Fruit fly (Drosophila melanogaster) whole organism, embryonic: Measurements from ENCODE around the gene mask.

Experiments
- BtbVII ChIP-seq: fragments of 200-800 bp; sonication (Bioruptor generic); optimal IDR thresholded peaks from 3 replicates; lab custom pipeline; 2017; ENCODE audit warnings: missing biosample characterization, mild to moderate bottlenecking, missing genetic modification characterization
- CG11695 ChIP-seq: fragments of 200-800 bp; sonication (Bioruptor generic); IDR thresholded peaks from 3 replicates; pipeline ENCODE4 v1.3.6; 2022; ENCODE audit warnings: missing biosample characterization, missing genetic modification characterization
- CG12155 ChIP-seq: fragments of 200-800 bp; sonication (Bioruptor generic); optimal IDR thresholded peaks from 3 replicates; lab custom pipeline; 2016; ENCODE audit warnings: missing biosample characterization, missing genetic modification characterization
- CG14860 ChIP-seq: fragments of 200-800 bp; sonication (Bioruptor generic); IDR thresholded peaks from 3 replicates; pipeline ENCODE4 v1.3.6; 2022; ENCODE audit warnings: missing biosample characterization, missing genetic modification characterization; ENCODE audit not compliant: partially characterized antibody
- CG15269 ChIP-seq: fragments of 200-800 bp; sonication (Bioruptor generic); optimal IDR thresholded peaks from 2 replicates; lab custom pipeline; 2018; ENCODE audit warnings: missing biosample characterization, mild to moderate bottlenecking, missing genetic modification characterization, moderate library complexity
- CG1603 ChIP-seq: fragments of 200-800 bp; sonication (Bioruptor generic); optimal IDR thresholded peaks from 2 replicates; lab custom pipeline; 2019; ENCODE audit warnings: missing biosample characterization, mild to moderate bottlenecking, missing genetic modification characterization, moderate library complexity
- CG16815 ChIP-seq: fragments of 200-800 bp; sonication (Bioruptor generic); optimal IDR thresholded peaks from 3 replicates; lab custom pipeline; 2017; ENCODE audit warnings: missing biosample characterization, mild to moderate bottlenecking, missing genetic modification characterization
- CG17912 ChIP-seq: fragments of 200-800 bp; sonication (Bioruptor generic); optimal IDR thresholded peaks from 2 replicates; lab custom pipeline; 2018; ENCODE audit warnings: missing biosample characterization, mild to moderate bottlenecking, missing genetic modification characterization
- CG18619 ChIP-seq: fragments of 200-800 bp; sonication (Bioruptor generic); optimal IDR thresholded peaks from 3 replicates; lab custom pipeline; 2017; ENCODE audit warnings: missing biosample characterization, mild to moderate bottlenecking, missing genetic modification characterization
- CG2712 ChIP-seq: fragments of 200-800 bp; optimal IDR thresholded peaks from 3 replicates; lab custom pipeline; 2019; ENCODE audit warnings: missing biosample characterization, mild to moderate bottlenecking, missing genetic modification characterization, moderate library complexity
- CG31365 ChIP-seq: fragments of 200-800 bp; sonication (Bioruptor generic); optimal IDR thresholded peaks from 2 replicates; lab custom pipeline; 2018; ENCODE audit warnings: missing biosample characterization, mild to moderate bottlenecking, missing genetic modification characterization
- CG32532 ChIP-seq: fragments of 200-800 bp; sonication (Bioruptor generic); IDR thresholded peaks from 2 replicates; pipeline ENCODE4 v1.3.6; 2022; ENCODE audit warnings: missing biosample characterization, missing genetic modification characterization
- CG3726 ChIP-seq: fragments of 200-800 bp; sonication (Bioruptor generic); IDR thresholded peaks from 3 replicates; pipeline ENCODE4, ENCODE4 v1.3.6; 2022; ENCODE audit warnings: missing biosample characterization, missing genetic modification characterization
- CG3847 ChIP-seq: fragments of 200-800 bp; sonication (Bioruptor generic); IDR thresholded peaks from 2 replicates; pipeline ENCODE4 v1.3.6; 2022; ENCODE audit warnings: missing biosample characterization, missing genetic modification characterization
- CG5953 ChIP-seq: fragments of 200-800 bp; sonication (Bioruptor generic); IDR thresholded peaks from 2 replicates; pipeline ENCODE4 v1.3.6; 2022; ENCODE audit warnings: missing biosample characterization, missing genetic modification characterization
- CG6689 ChIP-seq: fragments of 200-800 bp; sonication (Bioruptor generic); IDR thresholded peaks from 2 replicates; pipeline ENCODE4 v1.3.6; 2022; ENCODE audit warnings: missing biosample characterization, missing genetic modification characterization
- CG9437 ChIP-seq: fragments of 200-800 bp; sonication (Bioruptor generic); optimal IDR thresholded peaks from 2 replicates; lab custom pipeline; 2018; ENCODE audit warnings: missing biosample characterization, mild to moderate bottlenecking, missing genetic modification characterization
- CG9797 ChIP-seq: fragments of 200-800 bp; sonication (Bioruptor generic); optimal IDR thresholded peaks from 3 replicates; lab custom pipeline; 2018; ENCODE audit warnings: missing biosample characterization, mild to moderate bottlenecking, missing genetic modification characterization
- CoRest ChIP-seq: fragments of 200-800 bp; sonication (Bioruptor generic); optimal IDR thresholded peaks from 3 replicates; lab custom pipeline; 2018; ENCODE audit warnings: missing biosample characterization, mild to moderate bottlenecking, missing genetic modification characterization, moderate library complexity
- D19B ChIP-seq: fragments of 200-800 bp; sonication (Bioruptor generic); optimal IDR thresholded peaks from 2 replicates; lab custom pipeline; 2017; ENCODE audit warnings: missing biosample characterization, mild to moderate bottlenecking, missing genetic modification characterization
- Dad ChIP-seq: fragments of 200-800 bp; sonication (Bioruptor generic); optimal IDR thresholded peaks from 3 replicates; lab custom pipeline; 2016; ENCODE audit warnings: missing biosample characterization, missing genetic modification characterization
- Gsc ChIP-seq: fragments of 200-800 bp; sonication (Bioruptor generic); IDR thresholded peaks from 2 replicates; pipeline ENCODE4 v1.3.6; 2022; ENCODE audit warnings: missing biosample characterization, missing genetic modification characterization
- HmgD ChIP-seq: fragments of 200-800 bp; sonication (Bioruptor generic); optimal IDR thresholded peaks from 3 replicates; lab custom pipeline; 2016; ENCODE audit warnings: missing biosample characterization, missing genetic modification characterization
- Oaz ChIP-seq: fragments of 200-800 bp; sonication (Bioruptor generic); IDR thresholded peaks from 2 replicates; pipeline ENCODE4 v1.3.6; 2022; ENCODE audit warnings: missing biosample characterization, missing genetic modification characterization
- Ravus ChIP-seq: fragments of 200-800 bp; sonication (Bioruptor generic); IDR thresholded peaks from 2 replicates; pipeline ENCODE4 v1.3.6; 2022; ENCODE audit warnings: missing biosample characterization, missing genetic modification characterization
- Taf1 ChIP-seq: fragments of 200-800 bp; sonication (Bioruptor generic); IDR thresholded peaks from 2 replicates; pipeline ENCODE4 v1.3.6; 2022; ENCODE audit warnings: missing biosample characterization, missing genetic modification characterization
- Usf ChIP-seq: fragments of 200-800 bp; sonication (Bioruptor generic); optimal IDR thresholded peaks from 2 replicates; lab custom pipeline; 2017; ENCODE audit warnings: missing genotype, missing biosample characterization, missing genetic modification characterization
- Vsx1 ChIP-seq: fragments of 200-800 bp; sonication (Bioruptor generic); optimal IDR thresholded peaks from 2 replicates; lab custom pipeline; 2017; ENCODE audit warnings: missing biosample characterization, mild to moderate bottlenecking, missing genetic modification characterization, missing genetic modification reagents
- Xbp1 ChIP-seq: fragments of 200-800 bp; sonication (Bioruptor generic); optimal IDR thresholded peaks from 3 replicates; lab custom pipeline; 2016; ENCODE audit warnings: missing biosample characterization, mild to moderate bottlenecking, missing genetic modification characterization
- ap ChIP-seq: fragments of 200-800 bp; sonication (Bioruptor generic); IDR thresholded peaks from 2 replicates; pipeline ENCODE4 v1.3.6; 2022; ENCODE audit warnings: missing biosample characterization, missing genetic modification characterization
- bbx ChIP-seq: fragments of 200-800 bp; sonication (Bioruptor generic); IDR thresholded peaks from 2 replicates; pipeline ENCODE4 v1.3.6; 2022; ENCODE audit warnings: missing biosample characterization, missing genetic modification characterization; ENCODE audit not compliant: partially characterized antibody
- chinmo ChIP-seq: fragments of 200-800 bp; sonication (Bioruptor generic); IDR thresholded peaks from 4 replicates; pipeline ENCODE4 v1.3.6; 2022; ENCODE audit warnings: missing biosample characterization, missing genetic modification characterization; ENCODE audit not compliant: partially characterized antibody
- danr ChIP-seq: fragments of 200-800 bp; sonication (Bioruptor generic); IDR thresholded peaks from 2 replicates; pipeline ENCODE4 v1.3.6; 2022; ENCODE audit warnings: missing biosample characterization, missing genetic modification characterization
- dm ChIP-seq: fragments of 200-800 bp; sonication (Bioruptor generic); optimal IDR thresholded peaks from 3 replicates; lab custom pipeline; 2016; ENCODE audit warnings: missing biosample characterization, missing genetic modification characterization
- esg ChIP-seq: fragments of 200-800 bp; sonication (Bioruptor generic); conservative IDR thresholded peaks from 2 replicates; pipeline ENCODE4 v1.3.6; 2022; ENCODE audit warnings: missing biosample characterization, missing genetic modification characterization
- ewg ChIP-seq: fragments of 200-800 bp; sonication (Bioruptor generic); optimal IDR thresholded peaks from 3 replicates; lab custom pipeline; 2017; ENCODE audit warnings: mild to moderate bottlenecking, missing biosample characterization, missing genetic modification reagents, missing genetic modification characterization
- hb ChIP-seq: fragments of 200-800 bp; sonication (Bioruptor generic); IDR thresholded peaks from 3 replicates; pipeline ENCODE4 v1.3.6; 2022; ENCODE audit warnings: missing biosample characterization, missing genetic modification characterization; ENCODE audit not compliant: partially characterized antibody
- her ChIP-seq: fragments of 200-800 bp; sonication (Bioruptor generic); optimal IDR thresholded peaks from 2 replicates; lab custom pipeline; 2016; ENCODE audit warnings: missing biosample characterization, missing genetic modification characterization
- hth ChIP-seq: fragments of >200 bp; optimal IDR thresholded peaks from 2 replicates; lab custom pipeline; 2017; ENCODE audit warnings: inconsistent platforms
- insv ChIP-seq, 2 experiments: fragments of 200-800 bp; sonication (Bioruptor generic); optimal IDR thresholded peaks; 3 replicates each; lab custom pipeline; 2016 to 2018; ENCODE audit warnings: missing biosample characterization in 2 of 2, missing genetic modification characterization in 2 of 2
- jigr1 ChIP-seq: fragments of 200-800 bp; sonication (Bioruptor generic); IDR thresholded peaks from 3 replicates; pipeline ENCODE4 v1.3.6; 2022; ENCODE audit warnings: missing biosample characterization, missing genetic modification characterization
- klu ChIP-seq: fragments of 200-800 bp; sonication (Bioruptor generic); IDR thresholded peaks from 2 replicates; pipeline ENCODE4 v1.3.6; 2022; ENCODE audit warnings: missing biosample characterization, missing genetic modification characterization
- kni ChIP-seq: fragments of 200-800 bp; sonication (Bioruptor generic); optimal IDR thresholded peaks from 3 replicates; lab custom pipeline; 2017; ENCODE audit warnings: mild to moderate bottlenecking, missing biosample characterization, missing genetic modification reagents, missing genetic modification characterization
- nerfin-2 ChIP-seq: fragments of 200-800 bp; sonication (Bioruptor generic); IDR thresholded peaks from 2 replicates; pipeline ENCODE4 v1.3.6; 2022; ENCODE audit warnings: missing biosample characterization, missing genetic modification characterization; ENCODE audit not compliant: partially characterized antibody
- p53 ChIP-seq: fragments of 200-800 bp; sonication (Bioruptor generic); optimal IDR thresholded peaks from 2 replicates; lab custom pipeline; 2016; ENCODE audit warnings: missing biosample characterization, missing genetic modification characterization
- pfk ChIP-seq: fragments of 200-800 bp; sonication (Bioruptor generic); optimal IDR thresholded peaks from 2 replicates; lab custom pipeline; 2018; ENCODE audit warnings: missing biosample characterization, mild to moderate bottlenecking, missing genetic modification characterization, moderate library complexity
- psq ChIP-seq: fragments of 200-800 bp; sonication (Bioruptor generic); optimal IDR thresholded peaks from 2 replicates; lab custom pipeline; 2017; ENCODE audit warnings: missing biosample characterization, missing genetic modification characterization
- slou ChIP-seq: fragments of 200-800 bp; sonication (Bioruptor generic); optimal IDR thresholded peaks from 3 replicates; lab custom pipeline; 2016; ENCODE audit warnings: missing biosample characterization, missing genetic modification characterization
- stwl ChIP-seq: fragments of 200-800 bp; sonication (Bioruptor generic); optimal IDR thresholded peaks from 3 replicates; lab custom pipeline; 2018; ENCODE audit warnings: missing biosample characterization, mild to moderate bottlenecking, missing genetic modification characterization, moderate library complexity
- tll ChIP-seq, 2 experiments: fragments of 200-800 bp in 1 of 2; fragments of >200 bp in 1 of 2; sonication (Bioruptor generic) in 1 of 2; optimal IDR thresholded peaks; 2 replicates each; lab custom pipeline; 2017 to 2019; ENCODE audit warnings: missing biosample characterization in 2 of 2, missing genetic modification characterization in 2 of 2, mild to moderate bottlenecking in 1 of 2, moderate library complexity in 1 of 2
- wek ChIP-seq: fragments of 200-800 bp; sonication (Bioruptor generic); optimal IDR thresholded peaks from 3 replicates; lab custom pipeline; 2018; ENCODE audit warnings: missing biosample characterization, mild to moderate bottlenecking, missing genetic modification characterization, moderate library complexity
- yki ChIP-seq: fragments of >200 bp; optimal IDR thresholded peaks from 3 replicates; lab custom pipeline; 2018

The mask gene

dm6 chr3R:24226744-24227143, 3.6 kb upstream of the mask start, which contains the start of the genes Spps and CG13609 (continued):
- peak; percentile 98 for TF ChIP-seq bbx (GFP tag; lab: Robert Waterston, UW)
- TF ChIP-seq CG18619 (GFP tag; lab: Kevin White, UChicago): no peak
- TF ChIP-seq Vsx1 (GFP tag; lab: Kevin White, UChicago): no peak
- TF ChIP-seq ap (GFP tag; lab: Robert Waterston, UW): no peak
- no peak for TF ChIP-seq esg (GFP tag; lab: Robert Waterston, UW)
- TF ChIP-seq Usf (GFP tag; lab: Kevin White, UChicago): no peak
- TF ChIP-seq Xbp1 (GFP tag; lab: Kevin White, UChicago): no peak
- TF ChIP-seq p53 (GFP tag; lab: Kevin White, UChicago): no peak
- no peak for TF ChIP-seq Taf1 (GFP tag; lab: Robert Waterston, UW)
- TF ChIP-seq CG11695 (GFP tag; lab: Robert Waterston, UW): no peak
- TF ChIP-seq CG16815 (GFP tag; lab: Kevin White, UChicago): no peak
- TF ChIP-seq CG15269 (tag; lab: Kevin White, UChicago): no peak
- no peak for TF ChIP-seq CG3726 (GFP tag; lab: Robert Waterston, UW)
- no peak for TF ChIP-seq klu
- TF ChIP-seq CoRest (tag; lab: Kevin White, UChicago): peak; percentile 24
- peak; percentile 92 for TF ChIP-seq CG14860 (GFP tag; lab: Robert Waterston, UW)
- no peak for TF ChIP-seq kni (GFP tag; lab: Kevin White, UChicago)
- peak; percentile 100 for TF ChIP-seq chinmo (GFP tag; lab: Robert Waterston, UW)
- TF ChIP-seq CG2712 (tag; lab: Kevin White, UChicago): peak; percentile 38
- TF ChIP-seq tll (GFP tag; optimal IDR thresholded peaks at IDR 0.05; lab: Kevin White, UChicago): no peak
- TF ChIP-seq jigr1 (GFP tag; lab: Robert Waterston, UW): no peak
- TF ChIP-seq Gsc (GFP tag; lab: Robert Waterston, UW): no peak
- TF ChIP-seq danr: no peak
- no peak for TF ChIP-seq CG31365
- TF ChIP-seq D19B (GFP tag; lab: Kevin White, UChicago): no peak
- TF ChIP-seq ewg (GFP tag; lab: Kevin White, UChicago): peak; percentile 11
- TF ChIP-seq pfk (GFP tag; lab: Kevin White, UChicago): no peak
- no peak for TF ChIP-seq CG12155 (GFP tag; lab: Kevin White, UChicago)
- no peak for TF ChIP-seq Oaz (GFP tag; lab: Robert Waterston, UW)
- peak; percentile 43 for TF ChIP-seq CG9797 (GFP tag; lab: Kevin White, UChicago)
- TF ChIP-seq dm (GFP tag; lab: Kevin White, UChicago): peak; percentile 14
- peak; percentile 18 for TF ChIP-seq HmgD (GFP tag; lab: Kevin White, UChicago)
- no peak for TF ChIP-seq BtbVII (GFP tag; lab: Kevin White, UChicago)
- TF ChIP-seq slou: no peak
- peak; percentile 47 for TF ChIP-seq CG3847
- TF ChIP-seq wek: no peak
- peak; percentile 95 for TF ChIP-seq hb (GFP tag; lab: Robert Waterston, UW)
- no peak for TF ChIP-seq CG6689 (GFP tag; lab: Robert Waterston, UW)
- TF ChIP-seq Ravus (GFP tag; lab: Robert Waterston, UW): no peak
- TF ChIP-seq Dad (GFP tag; lab: Kevin White, UChicago): no peak
- no peak for TF ChIP-seq psq (GFP tag; lab: Kevin White, UChicago)
- TF ChIP-seq CG9437 (GFP tag; lab: Kevin White, UChicago): no peak
- no peak for TF ChIP-seq CG5953 (GFP tag; lab: Robert Waterston, UW)
- no peak for TF ChIP-seq hth
- TF ChIP-seq CG32532: 0 out of 2 replicates have a peak, but pooled peaks have one; percentile 27
- peak; percentile 85 for TF ChIP-seq CG1603 (tag; lab: Kevin White, UChicago)
- TF ChIP-seq her (GFP tag; lab: Kevin White, UChicago): peak; percentile 22
- no peak for TF ChIP-seq yki (lab: Kevin White, UChicago)
- TF ChIP-seq CG17912 (GFP tag; lab: Kevin White, UChicago): peak; percentile 25
- TF ChIP-seq nerfin-2 (GFP tag; lab: Robert Waterston, UW): peak; percentile 94
- peak; percentile 88 for TF ChIP-seq stwl (tag; lab: Kevin White, UChicago)
- TF ChIP-seq insv (GFP tag; optimal IDR thresholded peaks at IDR 0.05; lab: Kevin White, UChicago): peak in 1 of 2 experiments; percentile 16
